Fruit fly (Drosophila melanogaster) whole organism, prepupa: Measurements from ENCODE around the gene Cyp6d5.

ENCODE experiments used
- CG11294 ChIP-seq: fragments of 200-800 bp; sonication (Bioruptor generic); IDR thresholded peaks from 2 replicates; pipeline ENCODE4 v1.3.6; 2022; ENCODE audit warnings: missing biosample characterization, missing genetic modification characterization
- CG3032 ChIP-seq: fragments of 200-800 bp; optimal IDR thresholded peaks from 2 replicates; lab custom pipeline; 2019; ENCODE audit warnings: missing biosample characterization, mild to moderate bottlenecking, missing genetic modification characterization, moderate library complexity
- CG4318 ChIP-seq: fragments of 200-800 bp; sonication (Bioruptor generic); optimal IDR thresholded peaks from 3 replicates; lab custom pipeline; 2017; ENCODE audit warnings: missing biosample characterization, mild to moderate bottlenecking, missing genetic modification characterization
- CG6792 ChIP-seq: fragments of 200-800 bp; sonication (Bioruptor generic); optimal IDR thresholded peaks from 3 replicates; lab custom pipeline; 2016; ENCODE audit warnings: missing biosample characterization, missing genetic modification characterization
- CG8632 ChIP-seq: fragments of 200-800 bp; sonication (Bioruptor generic); optimal IDR thresholded peaks from 3 replicates; lab custom pipeline; 2016; ENCODE audit warnings: missing biosample characterization, missing genetic modification characterization
- CG9139 ChIP-seq: fragments of 200-800 bp; sonication (Bioruptor generic); optimal IDR thresholded peaks from 3 replicates; lab custom pipeline; 2017; ENCODE audit warnings: missing biosample characterization, mild to moderate bottlenecking, missing genetic modification characterization
- Sox14 ChIP-seq: fragments of 200-800 bp; sonication (Bioruptor generic); optimal IDR thresholded peaks from 3 replicates; lab custom pipeline; 2016; ENCODE audit warnings: missing biosample characterization, missing genetic modification characterization
- esn ChIP-seq: fragments of 200-800 bp; sonication (Bioruptor generic); optimal IDR thresholded peaks from 2 replicates; lab custom pipeline; 2016; ENCODE audit warnings: missing biosample characterization, mild to moderate bottlenecking, missing genetic modification characterization, moderate library complexity
- fd85E ChIP-seq: fragments of 200-800 bp; sonication (Bioruptor generic); optimal IDR thresholded peaks from 3 replicates; lab custom pipeline; 2016; ENCODE audit warnings: missing biosample characterization, missing genetic modification characterization
- spab ChIP-seq: fragments of 200-800 bp; sonication (Bioruptor generic); optimal IDR thresholded peaks from 2 replicates; lab custom pipeline; 2017; ENCODE audit warnings: missing biosample characterization, mild to moderate bottlenecking, missing genetic modification characterization, missing genetic modification reagents
- ss ChIP-seq, 2 experiments: fragments of 200-800 bp; sonication (Bioruptor generic); optimal IDR thresholded peaks; 2 replicates in 1 of 2; 3 replicates in 1 of 2; lab custom pipeline; 2017 to 2018; ENCODE audit warnings: mild to moderate bottlenecking in 2 of 2, missing biosample characterization in 2 of 2, missing genetic modification characterization in 2 of 2, moderate library complexity in 1 of 2

- TF ChIP-seq spab (GFP tag; lab: Kevin White, UChicago) (no peak), Sox14 (GFP tag; lab: Kevin White, UChicago) (no peak), esn (GFP tag; lab: Kevin White, UChicago) (no peak), fd85E (GFP tag; lab: Kevin White, UChicago) (no peak), ss (GFP tag; optimal IDR thresholded peaks at IDR 0.05; lab: Kevin White, UChicago) (no peak), CG3032 (tag; lab: Kevin White, UChicago) (no peak), CG6792 (GFP tag; lab: Kevin White, UChicago) (no peak), CG4318 (GFP tag; lab: Kevin White, UChicago) (no peak), CG8632 (GFP tag; lab: Kevin White, UChicago) (no peak), CG11294 (GFP tag; lab: Robert Waterston, UW) (no peak), CG9139 (GFP tag; lab: Kevin White, UChicago) (no peak)
Observed at dm6 chr3R:14020345-14021001, 8.6 kb upstream of the Cyp6d5 start.
